Worm (Caenorhabditis elegans): ENCODE data around the gene col-141.

The col-141 gene

ce11 chrV:6799564-6799963, 29.9 kb upstream of the col-141 start, which contains the start of gene dmsr-9:
Gene dmsr-9, minus strand, starts transcription at chrV:6799664.
- TF ChIP-seq zip-8 (tag; optimal IDR thresholded peaks at IDR 0.05) (no peak), ces-1 (GFP tag; optimal IDR thresholded peaks at IDR 0.05) (no peak), bed-3 (GFP tag; optimal IDR thresholded peaks at IDR 0.05) (no peak), sem-2 (GFP tag; optimal IDR thresholded peaks at IDR 0.05) (no peak), sptf-1 (tag; optimal IDR thresholded peaks at IDR 0.05) (no peak), M03D4.4 (tag; optimal IDR thresholded peaks at IDR 0.05) (no peak), elt-3 (tag; optimal IDR thresholded peaks at IDR 0.05) (no peak), cnd-1 (tag; optimal IDR thresholded peaks at IDR 0.05) (no peak), lin-32 (GFP tag; optimal IDR thresholded peaks at IDR 0.05) (no peak), unc-62 (GFP tag; optimal IDR thresholded peaks at IDR 0.05) (no peak), blmp-1 (tag; optimal IDR thresholded peaks at IDR 0.05) (no peak), tbx-8 (GFP tag; optimal IDR thresholded peaks at IDR 0.05) (no peak), mab-5 (tag; optimal IDR thresholded peaks at IDR 0.05) (no peak), nhr-12 (tag; optimal IDR thresholded peaks at IDR 0.05) (no peak), elt-1 (tag; optimal IDR thresholded peaks at IDR 0.05; ENCODE audit: borderline replicate concordance, insufficient read depth) (no peak), pha-4 (tag; optimal IDR thresholded peaks at IDR 0.05) (no peak), lsy-2 (tag; optimal IDR thresholded peaks at IDR 0.05) (no peak), nhr-2 (tag; optimal IDR thresholded peaks at IDR 0.05) (no peak), unc-39 (tag; optimal IDR thresholded peaks at IDR 0.05) (no peak)

- TF ChIP-seq pha-4 (tag; optimal IDR thresholded peaks at IDR 0.05) (no peak), ham-2 (GFP tag; optimal IDR thresholded peaks at IDR 0.05) (no peak), flh-1 (GFP tag; optimal IDR thresholded peaks at IDR 0.05) (no peak), hlh-1 (tag; optimal IDR thresholded peaks at IDR 0.05) (no peak), ceh-39 (tag; optimal IDR thresholded peaks at IDR 0.05) (no peak), ces-1 (GFP tag; optimal IDR thresholded peaks at IDR 0.05) (no peak), M03D4.4 (tag; optimal IDR thresholded peaks at IDR 0.05) (no peak)
Observed at ce11 chrV:6801850-6802249, 27.7 kb upstream of the col-141 start, which contains the start of gene dmsr-10. Gene dmsr-10, minus strand, starts transcription at chrV:6801950.

- TF ChIP-seq hlh-1 (tag; optimal IDR thresholded peaks at IDR 0.05) = no peak
- no peak for TF ChIP-seq nhr-28 (tag; optimal IDR thresholded peaks at IDR 0.05)
- TF ChIP-seq bed-3 (GFP tag; optimal IDR thresholded peaks at IDR 0.05) = no peak
- TF ChIP-seq ceh-39 (tag; optimal IDR thresholded peaks at IDR 0.05) = no peak
- TF ChIP-seq unc-120 (tag; optimal IDR thresholded peaks at IDR 0.05; ENCODE audit: poor library complexity, severe bottlenecking) = no peak
- TF ChIP-seq lin-32 (GFP tag; optimal IDR thresholded peaks at IDR 0.05) = no peak
- TF ChIP-seq nhr-12 (tag; optimal IDR thresholded peaks at IDR 0.05) = no peak
- TF ChIP-seq M03D4.4 (tag; optimal IDR thresholded peaks at IDR 0.05) = no peak
- no peak for TF ChIP-seq unc-62 (GFP tag; optimal IDR thresholded peaks at IDR 0.05)
Observed at ce11 chrV:6803992-6804391, 25.5 kb upstream of the col-141 start, which contains the start of gene dmsr-11. Gene dmsr-11, minus strand, starts transcription at chrV:6804092.

ce11 chrV:6806340-6806739, 23.2 kb upstream of the col-141 start, which contains the start of gene dmsr-12:
Gene dmsr-12, minus strand, starts transcription at chrV:6806440.
- TF ChIP-seq ceh-39 (tag; optimal IDR thresholded peaks at IDR 0.05) (no peak), mab-5 (tag; optimal IDR thresholded peaks at IDR 0.05) (no peak), nhr-28 (tag; optimal IDR thresholded peaks at IDR 0.05) (no peak), ham-2 (GFP tag; optimal IDR thresholded peaks at IDR 0.05) (no peak), tbx-8 (GFP tag; optimal IDR thresholded peaks at IDR 0.05) (no peak)

- TF ChIP-seq snpc-4 (tag; optimal IDR thresholded peaks at IDR 0.05) = no peak
- TF ChIP-seq flh-1 (GFP tag; optimal IDR thresholded peaks at IDR 0.05) = no peak
- TF ChIP-seq unc-62 (GFP tag; optimal IDR thresholded peaks at IDR 0.05) = no peak
- TF ChIP-seq zip-8 (tag; optimal IDR thresholded peaks at IDR 0.05) = no peak
- TF ChIP-seq ceh-83 (GFP tag; optimal IDR thresholded peaks at IDR 0.05) = no peak
Observed at ce11 chrV:6808962-6809361, 20.5 kb upstream of the col-141 start, which contains the start of gene dmsr-16. Gene dmsr-16, minus strand, starts transcription at chrV:6809062.

- TF ChIP-seq lsy-2 (tag; optimal IDR thresholded peaks at IDR 0.05) (no peak), zip-8 (tag; optimal IDR thresholded peaks at IDR 0.05) (no peak), nhr-12 (tag; optimal IDR thresholded peaks at IDR 0.05) (no peak)
Observed at ce11 chrV:6810091-6810490, 19.4 kb upstream of the col-141 start.

- TF ChIP-seq unc-120 (tag; optimal IDR thresholded peaks at IDR 0.05; ENCODE audit: poor library complexity, severe bottlenecking) = no peak
- no peak for TF ChIP-seq nhr-12 (tag; optimal IDR thresholded peaks at IDR 0.05)
- no peak for TF ChIP-seq nhr-28 (tag; optimal IDR thresholded peaks at IDR 0.05)
- no peak for TF ChIP-seq mab-5 (tag; optimal IDR thresholded peaks at IDR 0.05)
- TF ChIP-seq lsy-2 (tag; optimal IDR thresholded peaks at IDR 0.05) = no peak
- TF ChIP-seq ham-2 (GFP tag; optimal IDR thresholded peaks at IDR 0.05) = no peak
- TF ChIP-seq lin-13 (tag; optimal IDR thresholded peaks at IDR 0.05) = no peak
- TF ChIP-seq elt-3 (tag; optimal IDR thresholded peaks at IDR 0.05) = no peak
- TF ChIP-seq ceh-43 (GFP tag; optimal IDR thresholded peaks at IDR 0.05) = no peak
- TF ChIP-seq snpc-4 (tag; optimal IDR thresholded peaks at IDR 0.05) = no peak
- no peak for TF ChIP-seq drap-1 (GFP tag; optimal IDR thresholded peaks at IDR 0.05)
- no peak for TF ChIP-seq mls-2 (tag; optimal IDR thresholded peaks at IDR 0.05)
- no peak for TF ChIP-seq sem-2 (GFP tag; optimal IDR thresholded peaks at IDR 0.05)
Observed at ce11 chrV:6811863-6812262, 17.6 kb upstream of the col-141 start.

Measured in whole organism, mixed stage, embryonic.